Worm (Caenorhabditis elegans) whole organism, L4 larva: ENCODE data around the gene prk-1.

ENCODE experiments used
- ZK546.5 ChIP-seq, 2 experiments: sonication (generic microtip); optimal IDR thresholded peaks; 2 replicates each; lab custom pipeline; 2017; ENCODE audit warnings: missing biosample characterization in 2 of 2, missing genetic modification characterization in 2 of 2
- ama-1 ChIP-seq: fragments of 150-350 bp; optimal IDR thresholded peaks from 2 replicates; lab custom pipeline; 2014; ENCODE audit warnings: inconsistent platforms, mixed read lengths
- daf-12 ChIP-seq: fragments of 150-350 bp; optimal IDR thresholded peaks from 2 replicates; lab custom pipeline; 2014; ENCODE audit warnings: missing biosample characterization, missing genetic modification reagents, missing genetic modification characterization
- egl-43 ChIP-seq: fragments of 200-800 bp; sonication (Bioruptor generic); IDR thresholded peaks from 2 replicates; pipeline ENCODE4 v1.3.6; 2022; ENCODE audit warnings: missing genetic modification reagents, missing genetic modification characterization, missing compliant biosample characterization
- fkh-10 ChIP-seq: fragments of 150-350 bp; optimal IDR thresholded peaks from 2 replicates; lab custom pipeline; 2014; ENCODE audit warnings: missing biosample characterization, missing genetic modification reagents, missing genetic modification characterization
- jun-1 ChIP-seq: fragments of 150-350 bp; optimal IDR thresholded peaks from 2 replicates; lab custom pipeline; 2014; ENCODE audit warnings: missing biosample characterization, missing genetic modification reagents, missing genetic modification characterization
- lin-29 ChIP-seq: fragments of 200-800 bp; sonication (Bioruptor generic); IDR thresholded peaks from 2 replicates; pipeline ENCODE4 v1.3.6; 2022; ENCODE audit warnings: missing genetic modification reagents, missing genetic modification characterization, missing compliant biosample characterization
- lir-3 ChIP-seq: sonication (generic microtip); optimal IDR thresholded peaks from 2 replicates; lab custom pipeline; 2016; ENCODE audit warnings: mild to moderate bottlenecking, missing genetic modification characterization, missing compliant biosample characterization
- lsy-2 ChIP-seq, 2 experiments: fragments of 150-350 bp in 1 of 2; sonication (generic microtip) in 1 of 2; optimal IDR thresholded peaks; 2 replicates each; lab custom pipeline; 2014 to 2017; ENCODE audit warnings: missing biosample characterization in 2 of 2, missing genetic modification characterization in 2 of 2
- nhr-11 ChIP-seq: fragments of 150-350 bp; optimal IDR thresholded peaks from 2 replicates; lab custom pipeline; 2014; ENCODE audit warnings: missing biosample characterization, missing genetic modification characterization
- nhr-76 ChIP-seq: fragments of 150-350 bp; optimal IDR thresholded peaks from 2 replicates; lab custom pipeline; 2014; ENCODE audit warnings: missing biosample characterization, missing genetic modification characterization
- pha-4 ChIP-seq, 2 experiments: fragments of 150-350 bp in 1 of 2; fragments of 200-800 bp in 1 of 2; sonication (Bioruptor generic) in 1 of 2; IDR thresholded peaks in 1 of 2; optimal IDR thresholded peaks in 1 of 2; 2 replicates each; pipeline versions ENCODE4 v1.3.6 to Lab custom; 2014 to 2022; ENCODE audit warnings: missing genetic modification characterization in 2 of 2, missing genetic modification reagents in 2 of 2, missing biosample characterization in 1 of 2, missing compliant biosample characterization in 1 of 2
- saeg-2 ChIP-seq: fragments of 200-800 bp; sonication (Bioruptor generic); IDR thresholded peaks from 2 replicates; pipeline ENCODE4 v1.3.6; 2022; ENCODE audit warnings: missing genetic modification reagents, missing genetic modification characterization, missing compliant biosample characterization
- tra-1 ChIP-seq: fragments of 200-800 bp; sonication (Bioruptor generic); IDR thresholded peaks from 2 replicates; pipeline ENCODE4 v1.3.6; 2022; ENCODE audit warnings: missing genetic modification reagents, missing genetic modification characterization, missing compliant biosample characterization

DNA sequence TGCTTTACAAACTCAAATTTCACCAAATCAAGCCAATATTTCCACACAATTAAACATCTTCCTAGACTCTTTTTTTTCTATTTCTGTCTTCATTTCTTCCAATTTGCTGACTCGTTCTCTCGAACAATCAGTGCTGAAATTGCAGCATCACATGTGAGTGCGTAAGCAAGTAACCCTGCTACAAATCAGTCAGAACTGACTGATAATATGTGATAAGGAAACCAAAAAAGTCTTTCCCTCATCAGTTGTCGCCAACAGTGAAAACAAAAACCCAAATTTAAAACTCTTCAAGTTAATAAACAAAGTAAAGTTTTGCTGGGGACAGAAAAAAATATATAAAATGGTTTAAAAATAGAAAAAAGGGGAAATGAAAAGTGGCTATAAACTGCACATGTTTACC is 1.5 kb downstream of the prk-1 start:
- TF ChIP-seq fkh-10 (GFP tag; lab: Kevin White, UChicago): no peak
- no peak for TF ChIP-seq saeg-2 (GFP tag; lab: Robert Waterston, UW)
- no peak for TF ChIP-seq lsy-2 (tag; optimal IDR thresholded peaks at IDR 0.05; lab: Kevin White, UChicago)
- TF ChIP-seq daf-12 (tag; lab: Kevin White, UChicago): no peak
- TF ChIP-seq nhr-76: no peak
- no peak for TF ChIP-seq jun-1
- no peak for TF ChIP-seq ZK546.5 (tag; optimal IDR thresholded peaks at IDR 0.05; lab: Kevin White, UChicago)
- no peak for TF ChIP-seq lir-3 (tag; lab: Kevin White, UChicago)
- no peak for TF ChIP-seq ama-1 (lab: Kevin White, UChicago)
- TF ChIP-seq pha-4 (GFP tag; IDR thresholded peaks at IDR 0.05; lab: Robert Waterston, UW): no peak
- TF ChIP-seq pha-4 (tag; optimal IDR thresholded peaks at IDR 0.05; lab: Kevin White, UChicago): no peak
- TF ChIP-seq egl-43: no peak
- TF ChIP-seq nhr-11 (tag; lab: Kevin White, UChicago): no peak
- no peak for TF ChIP-seq tra-1 (GFP tag; lab: Robert Waterston, UW)
- TF ChIP-seq lin-29 (GFP tag; lab: Robert Waterston, UW): no peak
